Worm (Caenorhabditis elegans) whole organism, L3 larva: ENCODE measurements around the gene kqt-1.

Source experiments
- R02D3.7 ChIP-seq: fragments of 150-350 bp; optimal IDR thresholded peaks from 2 replicates; lab custom pipeline; 2014; ENCODE audit warnings: missing biosample characterization, missing genetic modification characterization
- ZK546.5 ChIP-seq: sonication (generic microtip); optimal IDR thresholded peaks from 2 replicates; lab custom pipeline; 2017; ENCODE audit warnings: missing biosample characterization, missing genetic modification characterization
- aly-2 ChIP-seq: fragments of 150-350 bp; optimal IDR thresholded peaks from 2 replicates; lab custom pipeline; 2014; ENCODE audit warnings: missing biosample characterization, missing genetic modification characterization
- ama-1 ChIP-seq: fragments of 150-350 bp; optimal IDR thresholded peaks from 2 replicates; lab custom pipeline; 2018
- ceh-16 ChIP-seq: sonication (generic microtip); optimal IDR thresholded peaks from 2 replicates; lab custom pipeline; 2017; ENCODE audit warnings: missing biosample characterization, missing genetic modification characterization
- ceh-28 ChIP-seq: fragments of 150-350 bp; optimal IDR thresholded peaks from 2 replicates; lab custom pipeline; 2014; ENCODE audit warnings: missing biosample characterization, missing genetic modification reagents, missing genetic modification characterization
- ceh-82 ChIP-seq: fragments of 150-350 bp; optimal IDR thresholded peaks from 2 replicates; lab custom pipeline; 2014; ENCODE audit warnings: missing biosample characterization, missing genetic modification characterization
- ceh-9 ChIP-seq: sonication (generic microtip); optimal IDR thresholded peaks from 2 replicates; lab custom pipeline; 2018; ENCODE audit warnings: missing biosample characterization, missing genetic modification characterization
- daf-12 ChIP-seq: fragments of 150-350 bp; optimal IDR thresholded peaks from 2 replicates; lab custom pipeline; 2014; ENCODE audit warnings: missing biosample characterization, missing genetic modification reagents, missing genetic modification characterization
- egl-27 ChIP-seq: sonication (generic microtip); optimal IDR thresholded peaks from 4 replicates; lab custom pipeline; 2017; ENCODE audit warnings: missing biosample characterization, missing genetic modification reagents, missing genetic modification characterization
- egl-5 ChIP-seq: fragments of 150-350 bp; optimal IDR thresholded peaks from 2 replicates; lab custom pipeline; 2017; ENCODE audit warnings: missing biosample characterization, missing genetic modification reagents, missing genetic modification characterization, inconsistent platforms
- elt-1 ChIP-seq: fragments of 150-350 bp; optimal IDR thresholded peaks from 2 replicates; lab custom pipeline; 2014; ENCODE audit warnings: missing biosample characterization, missing genetic modification characterization
- elt-2 ChIP-seq: sonication (generic microtip); optimal IDR thresholded peaks from 2 replicates; lab custom pipeline; 2016; ENCODE audit warnings: missing genetic modification reagents, mild to moderate bottlenecking, missing genetic modification characterization, missing compliant biosample characterization
- elt-3 ChIP-seq, 3 experiments: fragments of 150-350 bp in 1 of 3; sonication (generic microtip) in 2 of 3; optimal IDR thresholded peaks; 2 replicates in 2 of 3; 4 replicates in 1 of 3; lab custom pipeline; 2014 to 2017; ENCODE audit warnings: missing biosample characterization in 3 of 3, missing genetic modification characterization in 3 of 3
- eor-1 ChIP-seq, 2 experiments: fragments of 150-350 bp; optimal IDR thresholded peaks; 2 replicates each; lab custom pipeline; 2014 to 2018; ENCODE audit warnings: missing biosample characterization in 2 of 2, missing genetic modification characterization in 2 of 2
- fkh-10 ChIP-seq: sonication (generic microtip); optimal IDR thresholded peaks from 2 replicates; lab custom pipeline; 2017; ENCODE audit warnings: missing biosample characterization, missing genetic modification reagents, missing genetic modification characterization
- fkh-2 ChIP-seq: fragments of 150-350 bp; optimal IDR thresholded peaks from 2 replicates; lab custom pipeline; 2014; ENCODE audit warnings: missing biosample characterization, missing genetic modification reagents, missing genetic modification characterization
- fos-1 ChIP-seq: fragments of 150-350 bp; optimal IDR thresholded peaks from 2 replicates; lab custom pipeline; 2014; ENCODE audit warnings: missing biosample characterization, missing genetic modification characterization
- hmg-11 ChIP-seq: sonication (generic microtip); optimal IDR thresholded peaks from 2 replicates; lab custom pipeline; 2016; ENCODE audit warnings: missing genetic modification characterization, missing compliant biosample characterization
- jun-1 ChIP-seq: fragments of 150-350 bp; optimal IDR thresholded peaks from 2 replicates; lab custom pipeline; 2014; ENCODE audit warnings: missing biosample characterization, missing genetic modification reagents, missing genetic modification characterization
- lin-15B ChIP-seq: fragments of 150-350 bp; optimal IDR thresholded peaks from 2 replicates; lab custom pipeline; 2014; ENCODE audit warnings: missing biosample characterization, missing genetic modification characterization
- lin-39 ChIP-seq: fragments of 150-350 bp; optimal IDR thresholded peaks from 2 replicates; lab custom pipeline; 2018; ENCODE audit warnings: missing biosample characterization, missing genetic modification reagents, missing genetic modification characterization
- lsy-12 ChIP-seq: sonication (generic microtip); optimal IDR thresholded peaks from 2 replicates; lab custom pipeline; 2016; ENCODE audit warnings: mild to moderate bottlenecking, missing genetic modification characterization, missing compliant biosample characterization
- mdl-1 ChIP-seq: fragments of 150-350 bp; optimal IDR thresholded peaks from 2 replicates; lab custom pipeline; 2014; ENCODE audit warnings: missing biosample characterization, missing genetic modification characterization
- mml-1 ChIP-seq: fragments of 150-350 bp; sonication (generic microtip); optimal IDR thresholded peaks from 3 replicates; lab custom pipeline; 2014; ENCODE audit warnings: missing biosample characterization, missing genetic modification characterization
- nfya-1 ChIP-seq: sonication (generic microtip); optimal IDR thresholded peaks from 2 replicates; lab custom pipeline; 2017; ENCODE audit warnings: missing genetic modification characterization, mild to moderate bottlenecking, missing compliant biosample characterization, antibody characterized with exemption, moderate library complexity; ENCODE audit not compliant: insufficient read depth
- nhr-11 ChIP-seq: fragments of 150-350 bp; optimal IDR thresholded peaks from 2 replicates; lab custom pipeline; 2014; ENCODE audit warnings: missing biosample characterization, missing genetic modification characterization
- nhr-12 ChIP-seq: fragments of 150-350 bp; optimal IDR thresholded peaks from 2 replicates; lab custom pipeline; 2014; ENCODE audit warnings: missing biosample characterization, missing genetic modification characterization
- nhr-23 ChIP-seq: fragments of 150-350 bp; optimal IDR thresholded peaks from 2 replicates; lab custom pipeline; 2014; ENCODE audit warnings: missing biosample characterization, missing genetic modification reagents, missing genetic modification characterization
- nhr-237 ChIP-seq: fragments of 150-350 bp; optimal IDR thresholded peaks from 2 replicates; lab custom pipeline; 2014; ENCODE audit warnings: missing biosample characterization, missing genetic modification characterization
- nhr-25 ChIP-seq: sonication (generic microtip); optimal IDR thresholded peaks from 2 replicates; lab custom pipeline; 2017; ENCODE audit warnings: missing biosample characterization, missing genetic modification characterization
- nhr-28 ChIP-seq: fragments of 150-350 bp; optimal IDR thresholded peaks from 2 replicates; lab custom pipeline; 2014; ENCODE audit warnings: missing biosample characterization, missing genetic modification characterization
- nhr-43 ChIP-seq: sonication (generic microtip); optimal IDR thresholded peaks from 2 replicates; lab custom pipeline; 2016; ENCODE audit warnings: mild to moderate bottlenecking, missing genetic modification characterization, missing compliant biosample characterization; ENCODE audit not compliant: poor library complexity, severe bottlenecking
- nhr-67 ChIP-seq: fragments of 150-350 bp; optimal IDR thresholded peaks from 2 replicates; lab custom pipeline; 2014; ENCODE audit warnings: missing biosample characterization, missing genetic modification characterization
- nhr-76 ChIP-seq: fragments of 150-350 bp; sonication (generic microtip); optimal IDR thresholded peaks from 5 replicates; lab custom pipeline; 2014; ENCODE audit warnings: missing biosample characterization, missing genetic modification characterization
- nhr-77 ChIP-seq: fragments of 150-350 bp; optimal IDR thresholded peaks from 2 replicates; lab custom pipeline; 2014; ENCODE audit warnings: missing biosample characterization, missing genetic modification characterization
- pha-4 ChIP-seq: fragments of 150-350 bp; optimal IDR thresholded peaks from 2 replicates; lab custom pipeline; 2014; ENCODE audit warnings: missing biosample characterization, missing genetic modification reagents, missing genetic modification characterization
- pqm-1 ChIP-seq: fragments of 150-350 bp; optimal IDR thresholded peaks from 2 replicates; lab custom pipeline; 2017; ENCODE audit warnings: missing biosample characterization, missing genetic modification characterization, inconsistent platforms
- sea-2 ChIP-seq: fragments of 150-350 bp; sonication (generic microtip); optimal IDR thresholded peaks from 4 replicates; lab custom pipeline; 2014; ENCODE audit warnings: missing biosample characterization, missing genetic modification reagents, missing genetic modification characterization
- skn-1 ChIP-seq: fragments of 150-350 bp; optimal IDR thresholded peaks from 2 replicates; lab custom pipeline; 2014; ENCODE audit warnings: missing biosample characterization, missing genetic modification characterization
- snpc-4 ChIP-seq: fragments of 150-350 bp; optimal IDR thresholded peaks from 2 replicates; lab custom pipeline; 2014; ENCODE audit warnings: missing biosample characterization, missing genetic modification characterization
- tbx-2 ChIP-seq: sonication (generic microtip); optimal IDR thresholded peaks from 2 replicates; lab custom pipeline; 2016; ENCODE audit warnings: mild to moderate bottlenecking, missing genetic modification characterization, missing compliant biosample characterization
- unc-39 ChIP-seq: sonication (generic microtip); optimal IDR thresholded peaks from 4 replicates; lab custom pipeline; 2017; ENCODE audit warnings: missing biosample characterization, missing genetic modification characterization
- unc-62 ChIP-seq: fragments of 150-350 bp; sonication (generic microtip); optimal IDR thresholded peaks from 4 replicates; lab custom pipeline; 2014; ENCODE audit warnings: missing biosample characterization, missing genetic modification reagents, missing genetic modification characterization
- zag-1 ChIP-seq: fragments of 150-350 bp; optimal IDR thresholded peaks from 2 replicates; lab custom pipeline; 2014; ENCODE audit warnings: missing biosample characterization, missing genetic modification characterization
- ztf-11 ChIP-seq: fragments of 150-350 bp; optimal IDR thresholded peaks from 2 replicates; lab custom pipeline; 2014; ENCODE audit warnings: missing biosample characterization, missing genetic modification characterization
- ztf-4 ChIP-seq: fragments of 150-350 bp; optimal IDR thresholded peaks from 2 replicates; lab custom pipeline; 2014; ENCODE audit warnings: missing biosample characterization, missing genetic modification characterization

Gene kqt-1

ce11 chrX:6588495-6588894 lies 30.3 kb upstream of the kqt-1 start, which contains the start of gene fbxl-4:
fbxl-4 (plus strand) TSS chrX:6588795.
- TF ChIP-seq elt-2 (tag; lab: Kevin White, UChicago) (no peak), nhr-237 (tag; lab: Kevin White, UChicago) (no peak), unc-62 (no peak), tbx-2 (tag; lab: Kevin White, UChicago) (no peak), elt-3 (tag; optimal IDR thresholded peaks at IDR 0.05; lab: Kevin White, UChicago) (no peak), nhr-67 (tag; lab: Kevin White, UChicago) (no peak)

ce11 chrX:6591674-6592073 lies 27.1 kb upstream of the kqt-1 start:
- TF ChIP-seq ama-1 (no peak), egl-5 (tag; lab: Kevin White, UChicago) (peak; percentile 24), nfya-1 (tag; lab: Kevin White, UChicago) (peak; percentile 29), lin-39 (tag; lab: Kevin White, UChicago) (peak; percentile 23)

- TF ChIP-seq hmg-11 (tag; lab: Kevin White, UChicago) (peak; percentile 93), elt-1 (no peak), unc-62 (peak; percentile 16), nhr-25 (tag; lab: Kevin White, UChicago) (no peak), nhr-67 (tag; lab: Kevin White, UChicago) (no peak), nhr-12 (no peak), daf-12 (no peak), ceh-9 (tag; lab: Kevin White, UChicago) (no peak), nhr-43 (tag; lab: Kevin White, UChicago) (peak; percentile 40), eor-1 (tag; optimal IDR thresholded peaks at IDR 0.05; lab: Kevin White, UChicago) (peak in 1 of 2 experiments; percentile 64), nhr-77 (tag; lab: Kevin White, UChicago) (no peak), unc-39 (tag; lab: Kevin White, UChicago) (no peak), jun-1 (tag; lab: Kevin White, UChicago) (no peak), lin-39 (tag; lab: Kevin White, UChicago) (peak; percentile 37), zag-1 (tag; lab: Kevin White, UChicago) (no peak), snpc-4 (no peak), ztf-4 (tag; lab: Kevin White, UChicago) (no peak), fkh-2 (tag; lab: Kevin White, UChicago) (no peak), elt-2 (tag; lab: Kevin White, UChicago) (peak; percentile 35), elt-3 (tag; optimal IDR thresholded peaks at IDR 0.05; lab: Kevin White, UChicago) (no peak), lsy-12 (tag; lab: Kevin White, UChicago) (peak; percentile 18), ztf-11 (peak; percentile 36), pha-4 (peak; percentile 74), skn-1 (no peak), nhr-23 (no peak), mdl-1 (tag; lab: Kevin White, UChicago) (no peak), egl-5 (tag; lab: Kevin White, UChicago) (no peak), egl-27 (no peak), ama-1 (no peak), ceh-82 (tag; lab: Kevin White, UChicago) (no peak), tbx-2 (tag; lab: Kevin White, UChicago) (peak; percentile 58), sea-2 (no peak), pqm-1 (tag; lab: Kevin White, UChicago) (peak; percentile 20), R02D3.7 (peak; percentile 49), fkh-10 (GFP tag; lab: Kevin White, UChicago) (no peak), ceh-28 (tag; lab: Kevin White, UChicago) (no peak), nhr-237 (tag; lab: Kevin White, UChicago) (no peak), ZK546.5 (tag; lab: Kevin White, UChicago) (no peak), nhr-28 (no peak), mml-1 (tag; lab: Kevin White, UChicago) (no peak), fos-1 (tag; lab: Kevin White, UChicago) (no peak), nhr-11 (tag; lab: Kevin White, UChicago) (peak; percentile 29), nfya-1 (tag; lab: Kevin White, UChicago) (peak; percentile 50), aly-2 (no peak), nhr-76 (tag; lab: Kevin White, UChicago) (no peak), ceh-16 (tag; lab: Kevin White, UChicago) (no peak), lin-15B (tag; lab: Kevin White, UChicago) (no peak)
Measured at ce11 chrX:6593178-6593786, 25.5 kb upstream of the kqt-1 start.
